Fruit fly (Drosophila melanogaster): Measurements from ENCODE around the gene CG33116.

The CG33116 gene

DNA sequence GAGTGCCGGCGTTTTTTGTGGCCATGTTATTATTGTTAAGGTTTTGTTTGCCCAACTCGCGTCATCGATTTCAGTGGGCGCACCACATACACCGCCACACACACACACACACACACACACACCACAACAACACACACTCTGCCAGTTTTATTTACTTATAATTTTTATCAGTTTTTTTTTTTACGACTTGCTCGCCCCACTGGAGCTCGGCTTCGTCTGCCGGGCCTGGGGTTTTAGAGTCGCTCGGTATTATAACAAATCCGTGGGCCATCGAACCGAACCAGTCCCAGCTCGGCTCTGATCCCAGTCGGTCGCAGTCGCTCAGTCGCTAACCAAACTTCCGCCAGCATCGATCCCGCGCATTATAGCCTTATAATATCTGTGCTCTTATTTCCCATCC is 16.1 kb downstream of the CG33116 start:
- TF ChIP-seq CG10348 (GFP tag; IDR thresholded peaks at IDR 0.05), result no peak
- TF ChIP-seq CG34367 (tag; optimal IDR thresholded peaks at IDR 0.05), result peak; percentile 28
- TF ChIP-seq CG14655 (GFP tag; optimal IDR thresholded peaks at IDR 0.05), result no peak
- no peak for TF ChIP-seq CG8301 (tag; optimal IDR thresholded peaks at IDR 0.05)
- peak; percentile 89 for TF ChIP-seq CG4496 (GFP tag; IDR thresholded peaks at IDR 0.05)
- peak; percentile 94 for TF ChIP-seq EcR (GFP tag; optimal IDR thresholded peaks at IDR 0.05)
- peak; percentile 53 for TF ChIP-seq Pif1B (GFP tag; optimal IDR thresholded peaks at IDR 0.05)
- no peak for TF ChIP-seq CG13204 (GFP tag; optimal IDR thresholded peaks at IDR 0.05)
- peak; percentile 50 for TF ChIP-seq Snoo (tag; optimal IDR thresholded peaks at IDR 0.05)
- no peak for TF ChIP-seq CG9948 (tag; optimal IDR thresholded peaks at IDR 0.05)
- peak; percentile 65 for TF ChIP-seq gl (tag; optimal IDR thresholded peaks at IDR 0.05)

DNA sequence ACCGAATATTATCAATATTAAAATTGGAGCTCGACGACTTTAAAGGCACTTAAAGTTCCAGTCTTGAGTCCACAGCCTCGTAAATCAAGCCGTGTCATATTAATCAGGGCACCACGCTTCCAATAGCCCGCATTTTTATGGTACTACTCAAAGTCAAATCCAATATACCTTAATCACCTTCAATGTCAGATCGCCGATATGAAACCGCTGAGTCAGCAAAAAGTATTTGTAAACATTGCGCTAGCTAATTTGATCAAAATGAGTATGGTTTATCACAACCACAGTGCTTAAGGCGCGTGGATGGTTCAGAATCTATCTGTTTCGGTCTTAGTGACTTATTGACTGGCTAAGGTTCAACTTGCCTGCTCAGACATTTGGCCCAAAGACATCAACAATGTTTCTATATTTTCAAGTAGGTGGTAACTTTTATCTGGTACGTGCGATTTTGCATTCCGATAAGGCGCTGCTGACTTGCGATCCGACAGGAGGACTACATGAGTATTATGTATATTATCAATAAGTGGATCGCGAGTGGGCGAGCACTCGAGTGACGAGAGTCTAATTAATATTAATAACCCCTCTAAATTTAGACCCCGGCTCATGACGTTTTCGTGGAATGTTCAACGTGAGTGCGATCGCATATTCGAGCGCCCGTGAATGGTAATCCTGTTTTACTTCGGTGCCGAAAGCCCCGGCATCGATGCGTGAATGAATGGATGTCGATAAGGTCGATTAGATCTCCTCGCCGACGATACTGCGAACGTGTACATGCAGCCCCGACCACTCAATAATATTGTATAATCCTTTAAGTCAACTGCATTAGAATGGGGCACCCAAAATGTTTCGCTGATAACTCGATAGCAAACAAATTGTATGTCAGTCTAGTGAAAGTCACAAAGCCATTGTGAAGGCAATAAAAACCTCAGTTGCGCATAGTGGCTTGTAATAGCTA is 30.0 kb downstream of the CG33116 start, which contains the start of gene CG13078:
Gene CG13078 (plus strand): TSS at position 902 of the 952 bp plus-strand sequence.
- TF ChIP-seq CG32121 (GFP tag; IDR thresholded peaks at IDR 0.05) (no peak), CG10348 (GFP tag; IDR thresholded peaks at IDR 0.05) (no peak), CG8159 (tag; optimal IDR thresholded peaks at IDR 0.05) (no peak), gl (tag; optimal IDR thresholded peaks at IDR 0.05) (no peak), CG13204 (GFP tag; optimal IDR thresholded peaks at IDR 0.05) (no peak), CG34367 (tag; optimal IDR thresholded peaks at IDR 0.05) (no peak), CG8301 (tag; optimal IDR thresholded peaks at IDR 0.05) (no peak), fd96Ca (GFP tag; IDR thresholded peaks at IDR 0.05) (no peak), Pif1A (GFP tag; optimal IDR thresholded peaks at IDR 0.05) (no peak), EcR (GFP tag; optimal IDR thresholded peaks at IDR 0.05) (no peak), CG12605 (GFP tag; IDR thresholded peaks at IDR 0.05) (no peak), CG4496 (GFP tag; IDR thresholded peaks at IDR 0.05) (no peak), Ets98B (GFP tag; IDR thresholded peaks at IDR 0.05) (no peak), rn (GFP tag; IDR thresholded peaks at IDR 0.05) (no peak), CG17806 (tag; optimal IDR thresholded peaks at IDR 0.05) (no peak)

DNA sequence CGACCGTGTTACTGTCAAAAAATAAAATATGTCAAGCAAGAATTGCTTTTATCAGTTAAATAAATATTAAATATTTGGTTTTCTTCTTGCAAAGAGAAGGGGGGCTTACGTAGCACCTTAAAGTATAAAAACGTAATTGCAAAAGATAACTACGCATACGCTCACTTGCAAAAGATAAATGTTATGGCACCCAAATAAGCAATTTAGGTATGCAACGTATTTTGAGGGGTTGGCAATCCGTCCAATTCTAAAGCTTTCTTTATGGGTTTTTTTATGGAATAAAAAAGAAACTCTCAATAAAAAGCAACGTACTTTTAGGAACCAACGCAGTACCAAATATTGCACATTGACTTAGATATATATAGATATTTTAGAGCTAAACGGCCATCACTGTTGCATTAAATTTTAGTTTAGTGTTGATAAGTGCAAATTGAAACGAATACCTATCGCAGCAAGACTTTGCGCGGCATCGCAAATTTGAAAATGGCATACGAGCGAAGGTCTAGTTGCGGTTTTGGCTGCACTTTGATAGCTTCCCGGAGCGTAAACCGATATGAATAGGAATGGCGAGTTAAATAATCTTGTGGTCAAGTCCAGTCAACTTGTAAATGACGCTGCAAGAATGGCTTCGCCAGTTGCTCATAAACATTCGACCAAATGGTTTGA is 32.1 kb downstream of the CG33116 start, which contains the start of gene CG13077:
Gene CG13077 (plus strand): TSS at position 631 of the 666 bp plus-strand sequence.
- TF ChIP-seq fd96Ca (GFP tag; IDR thresholded peaks at IDR 0.05) (no peak), gl (tag; optimal IDR thresholded peaks at IDR 0.05) (peak; percentile 63), CG34367 (tag; optimal IDR thresholded peaks at IDR 0.05) (no peak)

DNA sequence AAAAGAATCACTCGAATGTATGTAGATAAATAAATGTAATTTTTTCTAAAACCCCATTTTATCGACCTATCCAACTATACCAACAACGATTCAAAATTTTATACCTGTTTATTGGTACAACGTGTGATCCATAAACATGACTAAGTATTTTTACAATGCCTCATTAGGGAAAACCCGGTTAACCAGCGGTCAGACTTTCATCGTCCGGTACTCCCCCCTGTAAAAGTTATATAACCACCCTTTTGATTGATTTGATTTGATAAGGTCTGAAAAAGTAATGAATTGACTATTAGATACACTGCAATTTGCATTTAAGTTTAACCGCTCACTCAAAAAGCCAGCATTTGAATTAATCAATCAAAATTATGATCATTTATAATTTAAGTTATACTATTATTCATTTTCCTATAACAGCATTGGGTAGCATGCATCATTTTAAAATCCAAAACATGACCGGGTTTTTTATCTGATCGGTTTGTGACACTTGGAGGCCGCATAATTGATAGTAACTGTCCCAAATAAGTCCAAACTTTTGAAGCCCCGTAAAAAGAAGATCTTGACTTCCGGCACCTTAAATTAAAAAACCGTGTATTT is 34.1 kb downstream of the CG33116 start:
- no peak for TF ChIP-seq fd96Ca (GFP tag; IDR thresholded peaks at IDR 0.05)
- no peak for TF ChIP-seq CG8301 (tag; optimal IDR thresholded peaks at IDR 0.05)
- TF ChIP-seq CG10348 (GFP tag; IDR thresholded peaks at IDR 0.05), result no peak
- no peak for TF ChIP-seq CG9948 (tag; optimal IDR thresholded peaks at IDR 0.05)
- no peak for TF ChIP-seq CG8159 (tag; optimal IDR thresholded peaks at IDR 0.05)
- no peak for TF ChIP-seq Pif1B (GFP tag; optimal IDR thresholded peaks at IDR 0.05)
- no peak for TF ChIP-seq CG4496 (GFP tag; IDR thresholded peaks at IDR 0.05)
- no peak for TF ChIP-seq CG14655 (GFP tag; optimal IDR thresholded peaks at IDR 0.05)
- no peak for TF ChIP-seq CG12605 (GFP tag; IDR thresholded peaks at IDR 0.05)
- no peak for TF ChIP-seq gl (tag; optimal IDR thresholded peaks at IDR 0.05)
- TF ChIP-seq CG17806 (tag; optimal IDR thresholded peaks at IDR 0.05), result no peak
- no peak for TF ChIP-seq EcR (GFP tag; optimal IDR thresholded peaks at IDR 0.05)
- TF ChIP-seq CG13204 (GFP tag; optimal IDR thresholded peaks at IDR 0.05), result no peak
- TF ChIP-seq CG15710 (tag; optimal IDR thresholded peaks at IDR 0.05), result no peak
- no peak for TF ChIP-seq Snoo (tag; optimal IDR thresholded peaks at IDR 0.05)

DNA sequence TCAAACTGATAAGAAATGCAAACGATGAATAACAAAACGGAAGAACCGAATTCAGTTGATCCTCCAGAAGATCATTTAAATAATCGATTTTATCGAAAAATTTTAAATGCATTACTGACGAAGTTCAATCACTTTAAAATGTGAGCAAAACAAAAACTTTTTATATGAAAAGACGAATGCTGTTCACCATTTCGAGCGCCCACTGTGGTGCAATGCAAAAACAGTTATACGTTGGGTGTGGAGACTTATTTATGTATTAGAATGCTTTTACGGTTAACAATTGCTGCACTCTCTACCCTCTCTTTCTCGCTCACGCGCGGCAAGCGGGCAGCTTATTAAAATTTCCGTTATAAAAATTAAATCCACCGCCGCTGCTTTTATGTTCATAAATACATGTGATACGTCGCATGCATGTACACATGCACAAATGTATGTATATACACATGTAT is 37.6 kb downstream of the CG33116 start:
- TF ChIP-seq CG32121 (GFP tag; IDR thresholded peaks at IDR 0.05) (peak; percentile 49), Pif1B (GFP tag; optimal IDR thresholded peaks at IDR 0.05) (no peak), CG14655 (GFP tag; optimal IDR thresholded peaks at IDR 0.05) (peak; percentile 61), CG34367 (tag; optimal IDR thresholded peaks at IDR 0.05) (no peak), Snoo (tag; optimal IDR thresholded peaks at IDR 0.05) (peak; percentile 1), CG9948 (tag; optimal IDR thresholded peaks at IDR 0.05) (no peak), D1 (tag; optimal IDR thresholded peaks at IDR 0.05) (no peak), CG4496 (GFP tag; IDR thresholded peaks at IDR 0.05) (peak; percentile 81), Ets98B (GFP tag; IDR thresholded peaks at IDR 0.05) (peak; percentile 25), CG10348 (GFP tag; IDR thresholded peaks at IDR 0.05) (no peak), CG8159 (tag; optimal IDR thresholded peaks at IDR 0.05) (peak; percentile 25), CG13204 (GFP tag; optimal IDR thresholded peaks at IDR 0.05) (no peak), fd96Ca (GFP tag; IDR thresholded peaks at IDR 0.05) (0 out of 3 replicates have a peak, but pooled peaks have one; percentile 43), CG17806 (tag; optimal IDR thresholded peaks at IDR 0.05) (no peak), rn (GFP tag; IDR thresholded peaks at IDR 0.05) (no peak), CG12605 (GFP tag; IDR thresholded peaks at IDR 0.05) (no peak), CG8301 (tag; optimal IDR thresholded peaks at IDR 0.05) (peak; percentile 37), Pif1A (GFP tag; optimal IDR thresholded peaks at IDR 0.05) (peak; percentile 42)

All from whole organism, pupa.